Worm (Caenorhabditis elegans): Measurements from ENCODE around the gene R144.6.
A peak's percentile ranks its signal among the peaks of the same experiment; 100 is the strongest.

Gene R144.6

DNA sequence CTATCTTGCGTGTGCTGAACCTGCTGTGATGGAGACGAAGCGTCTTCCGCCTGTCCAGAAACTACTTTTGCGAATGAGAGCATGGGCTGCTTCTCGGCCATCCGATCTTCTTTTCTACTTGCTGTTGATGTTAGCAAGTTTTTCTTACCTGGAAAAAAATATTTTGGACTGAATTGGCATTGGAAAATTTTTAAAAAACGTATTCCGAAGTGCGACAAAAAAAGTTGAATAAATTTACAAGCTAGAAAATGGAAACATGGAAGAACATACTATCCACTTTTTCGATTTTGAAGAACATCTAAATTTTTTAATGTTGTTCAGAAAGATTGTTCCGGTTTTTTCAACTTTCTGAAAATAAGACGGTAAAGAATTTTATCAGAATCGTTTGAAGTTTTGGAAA is 13.0 kb upstream of the R144.6 start, which contains the start of gene larp-1:
TSS of gene larp-1 (minus strand) at position 101 of the 400 bp plus-strand sequence.
- TF ChIP-seq lin-32 (GFP tag; optimal IDR thresholded peaks at IDR 0.05), result no peak
- TF ChIP-seq nhr-12 (tag; optimal IDR thresholded peaks at IDR 0.05), result no peak
- no peak for TF ChIP-seq mls-2 (tag; optimal IDR thresholded peaks at IDR 0.05)
- TF ChIP-seq lin-13 (tag; optimal IDR thresholded peaks at IDR 0.05), result no peak
- TF ChIP-seq zip-8 (tag; optimal IDR thresholded peaks at IDR 0.05), result no peak
- TF ChIP-seq snpc-4 (tag; optimal IDR thresholded peaks at IDR 0.05), result no peak
- no peak for TF ChIP-seq M03D4.4 (tag; optimal IDR thresholded peaks at IDR 0.05)
- no peak for TF ChIP-seq elt-3 (tag; optimal IDR thresholded peaks at IDR 0.05)
- no peak for TF ChIP-seq nhr-237 (tag; optimal IDR thresholded peaks at IDR 0.05)
- no peak for TF ChIP-seq ceh-83 (GFP tag; optimal IDR thresholded peaks at IDR 0.05)
- no peak for TF ChIP-seq drap-1 (GFP tag; optimal IDR thresholded peaks at IDR 0.05)
- no peak for TF ChIP-seq ceh-39 (tag; optimal IDR thresholded peaks at IDR 0.05)
- TF ChIP-seq pha-4 (tag; optimal IDR thresholded peaks at IDR 0.05), result no peak
- TF ChIP-seq elt-1 (tag; optimal IDR thresholded peaks at IDR 0.05; ENCODE audit: borderline replicate concordance, insufficient read depth), result no peak
- TF ChIP-seq nhr-76 (tag; optimal IDR thresholded peaks at IDR 0.05), result no peak
- no peak for TF ChIP-seq flh-1 (GFP tag; optimal IDR thresholded peaks at IDR 0.05)
- TF ChIP-seq ceh-43 (GFP tag; optimal IDR thresholded peaks at IDR 0.05), result no peak
- TF ChIP-seq ztf-11 (tag; optimal IDR thresholded peaks at IDR 0.05), result no peak
- no peak for TF ChIP-seq sptf-1 (tag; optimal IDR thresholded peaks at IDR 0.05)
- no peak for TF ChIP-seq tbx-8 (GFP tag; optimal IDR thresholded peaks at IDR 0.05)

DNA sequence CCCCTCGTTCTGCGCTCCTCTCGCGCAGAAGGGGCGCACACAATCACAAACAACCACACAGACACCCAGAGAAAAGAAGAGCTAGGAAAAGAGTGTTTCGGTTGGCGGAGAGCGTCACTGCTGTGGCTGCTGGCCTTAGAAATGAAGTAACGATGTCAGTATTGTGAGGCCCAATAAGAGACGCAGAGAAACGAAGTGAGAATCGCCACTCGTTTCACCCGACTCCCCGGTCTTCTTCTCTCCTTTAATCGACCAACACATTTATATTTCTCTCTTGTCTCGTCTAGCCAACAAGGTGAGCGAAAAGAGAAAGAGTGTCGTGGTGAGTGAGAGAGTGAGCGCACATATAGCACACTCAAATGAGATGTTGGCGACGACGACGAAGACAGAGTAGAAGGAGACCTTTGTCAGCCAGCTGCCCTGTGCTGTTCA is 9.4 kb upstream of the R144.6 start:
- TF ChIP-seq ceh-83 (GFP tag; optimal IDR thresholded peaks at IDR 0.05) (no peak), sem-2 (GFP tag; optimal IDR thresholded peaks at IDR 0.05) (no peak), sptf-1 (tag; optimal IDR thresholded peaks at IDR 0.05) (peak; percentile 52), hlh-1 (tag; optimal IDR thresholded peaks at IDR 0.05) (peak; percentile 74), ceh-39 (tag; optimal IDR thresholded peaks at IDR 0.05) (peak; percentile 72), nhr-237 (tag; optimal IDR thresholded peaks at IDR 0.05) (peak; percentile 63), elt-1 (tag; optimal IDR thresholded peaks at IDR 0.05; ENCODE audit: borderline replicate concordance, insufficient read depth) (no peak), nhr-28 (tag; optimal IDR thresholded peaks at IDR 0.05) (no peak), lin-32 (GFP tag; optimal IDR thresholded peaks at IDR 0.05) (no peak), unc-39 (tag; optimal IDR thresholded peaks at IDR 0.05) (no peak), M03D4.4 (tag; optimal IDR thresholded peaks at IDR 0.05) (peak; percentile 67), lin-13 (tag; optimal IDR thresholded peaks at IDR 0.05) (peak; percentile 16), blmp-1 (tag; optimal IDR thresholded peaks at IDR 0.05) (peak; percentile 26), cnd-1 (tag; optimal IDR thresholded peaks at IDR 0.05) (peak; percentile 68), ceh-43 (GFP tag; optimal IDR thresholded peaks at IDR 0.05) (peak; percentile 3), snpc-4 (tag; optimal IDR thresholded peaks at IDR 0.05) (no peak), mep-1 (tag; optimal IDR thresholded peaks at IDR 0.05) (peak; percentile 89), lsy-2 (tag; optimal IDR thresholded peaks at IDR 0.05) (peak; percentile 69), nhr-2 (tag; optimal IDR thresholded peaks at IDR 0.05) (peak; percentile 61), unc-62 (GFP tag; optimal IDR thresholded peaks at IDR 0.05) (peak; percentile 94), drap-1 (GFP tag; optimal IDR thresholded peaks at IDR 0.05) (peak; percentile 77), bed-3 (GFP tag; optimal IDR thresholded peaks at IDR 0.05) (no peak), tbx-8 (GFP tag; optimal IDR thresholded peaks at IDR 0.05) (peak; percentile 7), ztf-11 (tag; optimal IDR thresholded peaks at IDR 0.05) (peak; percentile 78), pha-4 (tag; optimal IDR thresholded peaks at IDR 0.05) (peak; percentile 47), mls-2 (tag; optimal IDR thresholded peaks at IDR 0.05) (peak; percentile 84), flh-1 (GFP tag; optimal IDR thresholded peaks at IDR 0.05) (no peak), nhr-12 (tag; optimal IDR thresholded peaks at IDR 0.05) (no peak), zip-8 (tag; optimal IDR thresholded peaks at IDR 0.05) (peak; percentile 2), unc-120 (tag; optimal IDR thresholded peaks at IDR 0.05; ENCODE audit: poor library complexity, severe bottlenecking) (peak; percentile 97), mab-5 (tag; optimal IDR thresholded peaks at IDR 0.05) (no peak), ces-1 (GFP tag; optimal IDR thresholded peaks at IDR 0.05) (peak; percentile 97), nhr-76 (tag; optimal IDR thresholded peaks at IDR 0.05) (no peak), elt-3 (tag; optimal IDR thresholded peaks at IDR 0.05) (no peak), ham-2 (GFP tag; optimal IDR thresholded peaks at IDR 0.05) (peak; percentile 88)

DNA sequence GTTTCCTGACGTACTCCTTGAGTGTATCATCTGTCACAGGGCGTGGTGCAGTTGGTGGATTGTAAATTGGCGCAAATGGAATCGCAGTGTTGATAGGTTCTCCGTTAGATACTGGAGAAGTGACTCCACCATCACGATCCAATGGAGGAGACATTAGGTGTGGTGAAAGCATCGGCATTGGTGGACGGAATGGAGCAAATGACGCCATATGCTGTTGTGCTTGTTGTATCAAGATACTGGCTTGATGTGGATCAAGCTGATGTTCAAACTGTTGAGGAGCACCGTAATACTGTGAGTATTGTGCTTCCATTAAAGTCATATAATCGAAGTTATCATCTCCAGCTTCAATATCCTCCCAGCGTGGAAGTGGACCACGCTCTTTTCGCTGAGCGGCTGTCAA is 7.9 kb upstream of the R144.6 start:
- TF ChIP-seq sptf-1 (tag; optimal IDR thresholded peaks at IDR 0.05) (no peak), zip-8 (tag; optimal IDR thresholded peaks at IDR 0.05) (no peak), lsy-2 (tag; optimal IDR thresholded peaks at IDR 0.05) (no peak), nhr-237 (tag; optimal IDR thresholded peaks at IDR 0.05) (no peak), ceh-83 (GFP tag; optimal IDR thresholded peaks at IDR 0.05) (no peak), sem-2 (GFP tag; optimal IDR thresholded peaks at IDR 0.05) (no peak), M03D4.4 (tag; optimal IDR thresholded peaks at IDR 0.05) (no peak)
